Worm (Caenorhabditis elegans) whole organism, L4/young adult: ENCODE data around the gene C14B1.2.

ENCODE experiments used
- W03F9.2 ChIP-seq: fragments of 150-350 bp; optimal IDR thresholded peaks from 2 replicates; lab custom pipeline; 2014; ENCODE audit warnings: missing biosample characterization, missing genetic modification characterization
- him-1 ChIP-seq: sonication (generic microtip); optimal IDR thresholded peaks from 2 replicates; lab custom pipeline; 2016; ENCODE audit warnings: missing genotype, missing genetic modification reagents, missing genetic modification characterization, missing compliant biosample characterization

ce11 chrIII:3734990-3735389 is 32.9 kb downstream of the C14B1.2 start, which contains the start of gene evl-18:
- no peak for TF ChIP-seq W03F9.2 (tag; lab: Kevin White, UChicago)
- no peak for TF ChIP-seq him-1 (tag; lab: Kevin White, UChicago)
